Worm (Caenorhabditis elegans): ENCODE measurements around the gene rom-1.
A peak's percentile ranks its signal among the peaks of the same experiment; 100 is the strongest.

The rom-1 gene

ce11 chrIII:4906896-4907295, at the start of gene rom-1:
Gene rom-1 (plus strand): TSS chrIII:4907196.
- TF ChIP-seq rbr-2 (tag; optimal IDR thresholded peaks at IDR 0.05) (no peak), zip-11 (GFP tag; IDR thresholded peaks at IDR 0.05) (no peak), lin-15B (tag; optimal IDR thresholded peaks at IDR 0.05) (no peak), daf-8 (GFP tag; IDR thresholded peaks at IDR 0.05) (no peak), T26A8.4 (GFP tag; IDR thresholded peaks at IDR 0.05) (no peak), daf-16 (GFP tag; optimal IDR thresholded peaks at IDR 0.05) (no peak), daf-16 (tag; optimal IDR thresholded peaks at IDR 0.05) (no peak), unc-39 (tag; optimal IDR thresholded peaks at IDR 0.05) (no peak), ZK546.5 (tag; optimal IDR thresholded peaks at IDR 0.05) (no peak), F10B5.3 (tag; optimal IDR thresholded peaks at IDR 0.05) (no peak), lin-29 (GFP tag; IDR thresholded peaks at IDR 0.05) (no peak), D1046.2 (GFP tag; IDR thresholded peaks at IDR 0.05) (no peak), zfp-2 (tag; optimal IDR thresholded peaks at IDR 0.05) (no peak), F26F4.8 (GFP tag; conservative IDR thresholded peaks at IDR 0.05) (no peak), tag-97 (GFP tag; IDR thresholded peaks at IDR 0.05) (no peak), snpc-1.2 (GFP tag; IDR thresholded peaks at IDR 0.05) (no peak), dve-1 (tag; optimal IDR thresholded peaks at IDR 0.05; ENCODE audit: insufficient read depth) (no peak), php-3 (GFP tag; IDR thresholded peaks at IDR 0.05) (no peak)

- no peak for TF ChIP-seq hlh-30 (tag; optimal IDR thresholded peaks at IDR 0.05; ENCODE audit: insufficient read depth)
Measured at ce11 chrIII:4859039-4859438, 48.0 kb upstream of the rom-1 start, which contains the start of gene C35D10.6. Gene C35D10.6 (plus strand): TSS chrIII:4859339.

DNA sequence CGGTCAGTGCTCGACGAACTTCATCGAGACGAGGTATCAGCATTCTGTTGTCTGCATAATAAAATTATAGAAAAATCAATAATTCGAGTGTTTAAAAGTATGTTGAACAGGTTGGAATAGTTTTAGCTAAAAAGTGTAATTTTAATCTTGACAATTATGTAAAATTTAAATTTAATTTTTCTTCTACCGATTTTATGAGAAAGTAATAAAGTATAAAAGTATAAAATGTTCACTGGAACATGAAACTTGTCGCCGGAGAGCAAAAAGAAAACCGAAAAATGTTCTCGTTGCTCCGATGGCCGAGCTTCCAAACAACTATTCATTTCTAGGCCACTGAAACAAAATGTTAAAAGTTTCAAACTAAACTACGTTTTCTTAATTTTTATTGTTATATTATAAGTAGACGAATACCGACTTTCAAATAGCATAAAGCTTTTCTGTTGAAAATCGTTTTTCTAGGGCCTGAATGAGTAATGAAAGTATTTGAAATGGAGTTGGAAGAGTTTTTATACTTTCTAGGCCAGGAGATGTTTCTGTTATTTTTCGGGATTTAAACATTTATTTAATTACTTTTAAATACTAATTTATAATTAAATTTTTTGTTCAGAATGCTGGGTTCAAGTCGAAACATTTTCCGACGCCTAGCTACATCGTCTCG, 45.1 kb upstream of the rom-1 start, which contains the start of the genes C35D10.10 and C35D10.5:
C35D10.10 (minus strand) TSS at position 51 of the 658 bp plus-strand sequence.
C35D10.5 (plus strand) TSS at position 608 of the 658 bp plus-strand sequence.
- TF ChIP-seq hlh-30 (tag; optimal IDR thresholded peaks at IDR 0.05; ENCODE audit: insufficient read depth) (no peak), mes-2 (tag; optimal IDR thresholded peaks at IDR 0.05; ENCODE audit: poor library complexity, severe bottlenecking) (peak; percentile 55), hif-1 (tag; optimal IDR thresholded peaks at IDR 0.05) (peak in 1 of 2 experiments; percentile 50), madf-5 (GFP tag; IDR thresholded peaks at IDR 0.05) (no peak), unc-130 (GFP tag; optimal IDR thresholded peaks at IDR 0.05) (peak; percentile 50)

DNA sequence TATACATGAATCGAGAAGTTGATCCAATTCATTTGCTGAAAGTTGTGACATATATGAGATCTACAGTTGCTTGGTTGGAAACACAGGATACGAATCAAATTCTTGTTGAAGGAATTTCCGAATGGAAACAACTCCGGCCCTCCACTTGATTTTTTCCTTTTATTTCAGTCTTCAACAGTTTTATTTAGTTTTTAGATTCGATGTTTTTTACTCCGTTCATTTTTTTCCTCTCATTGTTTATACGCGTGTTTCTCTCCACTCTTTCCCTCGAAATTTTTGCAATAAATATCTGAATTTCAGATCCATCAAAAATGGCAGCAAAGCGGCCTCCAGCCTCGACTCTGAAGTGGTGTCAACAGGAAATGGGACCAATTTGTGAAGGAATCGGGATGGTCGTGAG, 43.9 kb upstream of the rom-1 start, which contains the start of gene coq-8:
coq-8 (plus strand) TSS at position 301 of the 400 bp plus-strand sequence.
- TF ChIP-seq nhr-77 (tag; optimal IDR thresholded peaks at IDR 0.05) (no peak), hlh-11 (tag; optimal IDR thresholded peaks at IDR 0.05) (no peak), F26F4.8 (GFP tag; conservative IDR thresholded peaks at IDR 0.05) (no peak), dmd-8 (GFP tag; IDR thresholded peaks at IDR 0.05) (no peak), duxl-1 (tag; optimal IDR thresholded peaks at IDR 0.05; ENCODE audit: poor library complexity) (no peak), R02D3.7 (tag; optimal IDR thresholded peaks at IDR 0.05) (no peak), ztf-7 (tag; optimal IDR thresholded peaks at IDR 0.05) (no peak), lin-29 (GFP tag; IDR thresholded peaks at IDR 0.05) (no peak), lin-13 (GFP tag; optimal IDR thresholded peaks at IDR 0.05) (no peak), spr-1 (tag; optimal IDR thresholded peaks at IDR 0.05) (no peak), F10B5.3 (tag; optimal IDR thresholded peaks at IDR 0.05) (no peak), jun-1 (tag; optimal IDR thresholded peaks at IDR 0.05) (no peak)

DNA sequence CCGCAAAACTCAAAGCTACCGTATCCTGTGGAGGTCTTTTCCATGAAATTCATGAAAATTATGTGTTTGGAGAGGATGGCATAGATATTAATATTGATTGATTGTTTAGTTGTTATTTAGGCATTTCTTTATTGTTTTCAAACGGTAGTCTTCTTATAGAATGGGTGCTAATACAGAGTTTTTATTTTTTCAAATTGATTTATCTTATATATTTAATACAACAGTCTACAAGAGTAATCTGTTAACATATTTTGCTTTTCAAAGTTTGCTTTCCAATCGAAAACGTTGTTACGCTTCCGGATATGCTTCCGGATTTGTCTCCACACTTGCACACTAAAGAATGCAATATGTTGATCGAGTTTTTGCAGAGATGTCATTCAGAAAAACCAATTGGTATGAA, 40.2 kb upstream of the rom-1 start, which contains the start of gene C35D10.17:
C35D10.17 (plus strand) TSS at position 301 of the 400 bp plus-strand sequence.
- TF ChIP-seq fos-1 (tag; optimal IDR thresholded peaks at IDR 0.05) (no peak), mdl-1 (tag; optimal IDR thresholded peaks at IDR 0.05) (no peak), nhr-11 (tag; optimal IDR thresholded peaks at IDR 0.05) (no peak), ztf-11 (tag; optimal IDR thresholded peaks at IDR 0.05) (no peak), set-16 (GFP tag; IDR thresholded peaks at IDR 0.05) (no peak), ceh-82 (tag; optimal IDR thresholded peaks at IDR 0.05) (no peak), nhr-28 (tag; optimal IDR thresholded peaks at IDR 0.05) (no peak), gei-8 (GFP tag; optimal IDR thresholded peaks at IDR 0.05) (no peak), pha-4 (GFP tag; IDR thresholded peaks at IDR 0.05) (no peak), pha-4 (tag; optimal IDR thresholded peaks at IDR 0.05) (no peak), lin-15B (tag; optimal IDR thresholded peaks at IDR 0.05) (no peak), ztf-7 (tag; optimal IDR thresholded peaks at IDR 0.05) (no peak), vab-7 (GFP tag; IDR thresholded peaks at IDR 0.05) (no peak), F26F4.8 (GFP tag; conservative IDR thresholded peaks at IDR 0.05) (no peak)
